Worm (Caenorhabditis elegans) whole organism, L4/young adult: ENCODE measurements around the gene F58G6.7.

ENCODE experiments used
- W03F9.2 ChIP-seq: fragments of 150-350 bp; optimal IDR thresholded peaks from 2 replicates; lab custom pipeline; 2014; ENCODE audit warnings: missing biosample characterization, missing genetic modification characterization
- dao-5 ChIP-seq: sonication (generic microtip); optimal IDR thresholded peaks from 2 replicates; lab custom pipeline; 2016; ENCODE audit warnings: missing genotype, missing genetic modification characterization, moderate library complexity, missing compliant biosample characterization
- him-1 ChIP-seq: sonication (generic microtip); optimal IDR thresholded peaks from 2 replicates; lab custom pipeline; 2016; ENCODE audit warnings: missing genotype, missing genetic modification reagents, missing genetic modification characterization, missing compliant biosample characterization

DNA sequence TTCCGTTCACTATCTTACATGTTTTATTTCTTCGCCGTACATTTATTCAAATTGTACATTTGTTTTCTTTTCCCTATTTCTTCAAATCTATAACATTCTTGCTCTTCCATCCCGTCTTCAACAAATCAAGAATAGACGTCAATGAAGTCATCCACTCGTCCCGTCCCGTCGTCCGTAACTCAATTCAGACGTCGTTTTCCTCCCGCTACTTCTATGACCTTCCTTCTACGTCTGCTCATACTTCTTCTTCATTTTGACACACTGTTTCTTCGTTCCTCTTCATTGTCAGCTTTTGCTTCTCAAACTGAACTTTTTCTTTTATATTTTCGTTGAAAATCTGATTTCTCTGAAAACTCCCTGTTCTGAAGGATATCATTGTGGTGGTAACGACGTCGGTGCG is 5.9 kb downstream of the F58G6.7 start:
- no peak for TF ChIP-seq him-1 (tag; lab: Kevin White, UChicago)
- no peak for TF ChIP-seq W03F9.2 (tag; lab: Kevin White, UChicago)
- TF ChIP-seq dao-5 = no peak
